Worm (Caenorhabditis elegans): ENCODE data around the gene Y61A9LA.1.

- TF ChIP-seq nhr-120 (GFP tag; IDR thresholded peaks at IDR 0.05), result no peak
- TF ChIP-seq ekl-4 (GFP tag; IDR thresholded peaks at IDR 0.05), result no peak
Measured at ce11 chrV:4575458-4575857, 9.7 kb upstream of the Y61A9LA.1 start.

All from whole organism, young adult.